Worm (Caenorhabditis elegans): ENCODE measurements around the gene nhr-246.

- TF ChIP-seq him-1 (tag; optimal IDR thresholded peaks at IDR 0.05): no peak
- no peak for TF ChIP-seq W03F9.2 (tag; optimal IDR thresholded peaks at IDR 0.05)
- TF ChIP-seq dao-5 (tag; optimal IDR thresholded peaks at IDR 0.05): no peak
Observed at ce11 chrV:15354648-15355047, 38.4 kb downstream of the nhr-246 start, which contains the start of gene C29F3.7.

Data from whole organism, L4/young adult.